Fruit fly (Drosophila melanogaster): ENCODE measurements around the gene Tango1.

Gene Tango1

dm6 chr2L:6696229-6696628 is 47.0 kb downstream of the Tango1 start:
- TF ChIP-seq fd96Ca (GFP tag; IDR thresholded peaks at IDR 0.05) = no peak
- TF ChIP-seq Snoo (tag; optimal IDR thresholded peaks at IDR 0.05) = no peak
- no peak for TF ChIP-seq CG13204 (GFP tag; optimal IDR thresholded peaks at IDR 0.05)
- no peak for TF ChIP-seq CG15710 (tag; optimal IDR thresholded peaks at IDR 0.05)
- no peak for TF ChIP-seq D1 (tag; optimal IDR thresholded peaks at IDR 0.05)
- no peak for TF ChIP-seq rn (GFP tag; IDR thresholded peaks at IDR 0.05)
- TF ChIP-seq CG34367 (tag; optimal IDR thresholded peaks at IDR 0.05) = no peak
- no peak for TF ChIP-seq CG8159 (tag; optimal IDR thresholded peaks at IDR 0.05)
- no peak for TF ChIP-seq Pif1A (GFP tag; optimal IDR thresholded peaks at IDR 0.05)
- no peak for TF ChIP-seq CG12605 (GFP tag; IDR thresholded peaks at IDR 0.05)
- no peak for TF ChIP-seq CG17806 (tag; optimal IDR thresholded peaks at IDR 0.05)
- no peak for TF ChIP-seq CG8301 (tag; optimal IDR thresholded peaks at IDR 0.05)
- TF ChIP-seq CG4496 (GFP tag; IDR thresholded peaks at IDR 0.05) = no peak

dm6 chr2L:6698387-6698786 is 49.2 kb downstream of the Tango1 start:
- peak; percentile 55 for TF ChIP-seq Snoo (tag; optimal IDR thresholded peaks at IDR 0.05)
- peak; percentile 65 for TF ChIP-seq Pif1A (GFP tag; optimal IDR thresholded peaks at IDR 0.05)
- TF ChIP-seq fd96Ca (GFP tag; IDR thresholded peaks at IDR 0.05) = peak; percentile 83; the same call in 2 of the 3 replicates
- no peak for TF ChIP-seq gl (tag; optimal IDR thresholded peaks at IDR 0.05)
- no peak for TF ChIP-seq CG10348 (GFP tag; IDR thresholded peaks at IDR 0.05)
- peak; percentile 62 for TF ChIP-seq CG14655 (GFP tag; optimal IDR thresholded peaks at IDR 0.05)
- peak; percentile 89 for TF ChIP-seq CG32121 (GFP tag; IDR thresholded peaks at IDR 0.05)
- TF ChIP-seq EcR (GFP tag; optimal IDR thresholded peaks at IDR 0.05) = no peak
- peak; percentile 78 for TF ChIP-seq CG12605 (GFP tag; IDR thresholded peaks at IDR 0.05)
- TF ChIP-seq CG4496 (GFP tag; IDR thresholded peaks at IDR 0.05) = peak; percentile 89
- TF ChIP-seq CG17806 (tag; optimal IDR thresholded peaks at IDR 0.05) = peak; percentile 60
- peak; percentile 62 for TF ChIP-seq CG8159 (tag; optimal IDR thresholded peaks at IDR 0.05)
- no peak for TF ChIP-seq D1 (tag; optimal IDR thresholded peaks at IDR 0.05)
- TF ChIP-seq CG34367 (tag; optimal IDR thresholded peaks at IDR 0.05) = peak; percentile 55
- peak; percentile 57 for TF ChIP-seq CG15710 (tag; optimal IDR thresholded peaks at IDR 0.05)
- TF ChIP-seq CG13204 (GFP tag; optimal IDR thresholded peaks at IDR 0.05) = no peak
- TF ChIP-seq rn (GFP tag; IDR thresholded peaks at IDR 0.05) = peak; percentile 65
- peak; percentile 64 for TF ChIP-seq Pif1B (GFP tag; optimal IDR thresholded peaks at IDR 0.05)
- TF ChIP-seq Ets98B (GFP tag; IDR thresholded peaks at IDR 0.05) = peak; percentile 83
- TF ChIP-seq CG8301 (tag; optimal IDR thresholded peaks at IDR 0.05) = peak; percentile 66
- TF ChIP-seq CG9948 (tag; optimal IDR thresholded peaks at IDR 0.05) = peak; percentile 55

- no peak for TF ChIP-seq fd96Ca (GFP tag; IDR thresholded peaks at IDR 0.05)
- TF ChIP-seq CG8159 (tag; optimal IDR thresholded peaks at IDR 0.05) = no peak
- no peak for TF ChIP-seq Pif1A (GFP tag; optimal IDR thresholded peaks at IDR 0.05)
- no peak for TF ChIP-seq CG10348 (GFP tag; IDR thresholded peaks at IDR 0.05)
- no peak for TF ChIP-seq Pif1B (GFP tag; optimal IDR thresholded peaks at IDR 0.05)
- no peak for TF ChIP-seq Snoo (tag; optimal IDR thresholded peaks at IDR 0.05)
Measured at dm6 chr2L:6700742-6701141, 51.6 kb downstream of the Tango1 start.

DNA sequence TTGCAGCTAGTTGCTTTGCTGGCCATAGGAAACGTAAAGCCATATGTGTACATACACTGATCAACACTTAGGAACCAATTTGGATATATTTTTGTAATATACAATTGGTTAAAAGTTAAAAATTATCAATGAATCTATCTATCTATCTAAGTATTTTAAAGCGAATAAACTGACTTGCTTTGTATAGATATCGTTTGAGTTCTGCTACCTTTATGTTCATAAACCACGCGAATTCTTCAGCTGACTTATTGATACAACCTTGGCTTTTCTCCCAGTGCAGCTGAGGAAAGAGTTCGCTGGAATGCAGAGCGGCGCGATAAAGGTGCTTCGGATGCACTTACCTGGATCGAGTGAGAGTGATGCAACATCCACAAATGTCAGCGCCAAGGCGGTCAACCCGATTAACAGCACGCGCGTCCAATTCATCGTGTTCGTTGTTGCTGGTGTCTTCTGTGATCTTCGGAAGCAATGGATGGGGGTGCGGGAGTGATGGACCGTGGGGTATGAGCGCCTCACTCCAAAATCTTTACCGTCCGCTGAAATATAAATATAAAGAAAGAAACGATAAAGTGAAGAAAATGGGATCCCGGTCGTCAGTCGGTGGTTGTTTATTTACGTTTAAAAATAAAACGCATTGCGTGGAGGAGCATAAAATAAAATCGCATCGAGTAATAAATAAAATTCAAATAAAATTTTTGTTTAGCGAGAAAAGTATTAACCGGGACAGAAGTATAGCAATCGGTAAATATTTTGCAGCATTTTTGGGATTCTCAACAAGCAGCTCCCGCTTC is 52.4 kb downstream of the Tango1 start:
- no peak for TF ChIP-seq CG10348 (GFP tag; IDR thresholded peaks at IDR 0.05)
- TF ChIP-seq rn (GFP tag; IDR thresholded peaks at IDR 0.05) = no peak
- peak; percentile 0 for TF ChIP-seq CG34367 (tag; optimal IDR thresholded peaks at IDR 0.05)
- TF ChIP-seq CG32121 (GFP tag; IDR thresholded peaks at IDR 0.05) = no peak
- TF ChIP-seq CG8301 (tag; optimal IDR thresholded peaks at IDR 0.05) = no peak
- TF ChIP-seq CG8159 (tag; optimal IDR thresholded peaks at IDR 0.05) = peak; percentile 62
- peak; percentile 32 for TF ChIP-seq Pif1A (GFP tag; optimal IDR thresholded peaks at IDR 0.05)
- no peak for TF ChIP-seq CG12605 (GFP tag; IDR thresholded peaks at IDR 0.05)
- no peak for TF ChIP-seq D1 (tag; optimal IDR thresholded peaks at IDR 0.05)
- TF ChIP-seq gl (tag; optimal IDR thresholded peaks at IDR 0.05) = no peak
- TF ChIP-seq CG4496 (GFP tag; IDR thresholded peaks at IDR 0.05) = no peak
- no peak for TF ChIP-seq fd96Ca (GFP tag; IDR thresholded peaks at IDR 0.05)
- peak; percentile 55 for TF ChIP-seq EcR (GFP tag; optimal IDR thresholded peaks at IDR 0.05)
- TF ChIP-seq CG17806 (tag; optimal IDR thresholded peaks at IDR 0.05) = peak; percentile 34
- peak; percentile 46 for TF ChIP-seq CG15710 (tag; optimal IDR thresholded peaks at IDR 0.05)
- no peak for TF ChIP-seq Snoo (tag; optimal IDR thresholded peaks at IDR 0.05)
- peak; percentile 41 for TF ChIP-seq CG9948 (tag; optimal IDR thresholded peaks at IDR 0.05)
- TF ChIP-seq Pif1B (GFP tag; optimal IDR thresholded peaks at IDR 0.05) = peak; percentile 39
- TF ChIP-seq CG13204 (GFP tag; optimal IDR thresholded peaks at IDR 0.05) = peak; percentile 16
- no peak for TF ChIP-seq CG14655 (GFP tag; optimal IDR thresholded peaks at IDR 0.05)
- no peak for TF ChIP-seq Ets98B (GFP tag; IDR thresholded peaks at IDR 0.05)
